Fruit fly (Drosophila melanogaster) whole organism, embryonic: ENCODE data around the gene Lamtor5.

Source experiments
- ATbp ChIP-seq: fragments of 200-800 bp; sonication (Bioruptor generic); optimal IDR thresholded peaks from 2 replicates; lab custom pipeline; 2017; ENCODE audit warnings: missing biosample characterization, mild to moderate bottlenecking, missing genetic modification characterization, missing genetic modification reagents
- Abd-B ChIP-seq: fragments of 200-800 bp; sonication (Bioruptor generic); optimal IDR thresholded peaks from 2 replicates; lab custom pipeline; 2018; ENCODE audit warnings: missing biosample characterization, mild to moderate bottlenecking, missing genetic modification characterization, moderate library complexity
- Awh ChIP-seq: fragments of 200-800 bp; sonication (Bioruptor generic); IDR thresholded peaks from 2 replicates; pipeline ENCODE4, ENCODE4 v1.3.6; 2022; ENCODE audit warnings: missing biosample characterization, missing genetic modification characterization
- CG10147 ChIP-seq: fragments of 200-800 bp; sonication (Bioruptor generic); optimal IDR thresholded peaks from 2 replicates; lab custom pipeline; 2019; ENCODE audit warnings: missing biosample characterization, mild to moderate bottlenecking, missing genetic modification characterization, moderate library complexity
- CG11085 ChIP-seq: fragments of 200-800 bp; sonication (Bioruptor generic); IDR thresholded peaks from 2 replicates; pipeline ENCODE4 v1.3.6; 2022; ENCODE audit warnings: missing biosample characterization, missing genetic modification characterization
- CG11456 ChIP-seq: fragments of 200-800 bp; sonication (Bioruptor generic); IDR thresholded peaks from 3 replicates; pipeline ENCODE4 v1.3.6; 2022; ENCODE audit warnings: missing biosample characterization, missing genetic modification characterization
- CG13894 ChIP-seq: fragments of 200-800 bp; sonication (Bioruptor generic); optimal IDR thresholded peaks from 3 replicates; lab custom pipeline; 2018; ENCODE audit warnings: missing biosample characterization, mild to moderate bottlenecking, missing genetic modification characterization, moderate library complexity
- CG15514 ChIP-seq: fragments of 200-800 bp; sonication (Bioruptor generic); optimal IDR thresholded peaks from 3 replicates; lab custom pipeline; 2017; ENCODE audit warnings: missing biosample characterization, missing genetic modification characterization, mild to moderate bottlenecking, moderate library complexity, missing genetic modification reagents
- CG1647 ChIP-seq: fragments of 200-800 bp; sonication (Bioruptor generic); optimal IDR thresholded peaks from 3 replicates; lab custom pipeline; 2016; ENCODE audit warnings: missing biosample characterization, missing genetic modification characterization
- CG16815 ChIP-seq: fragments of 200-800 bp; sonication (Bioruptor generic); optimal IDR thresholded peaks from 3 replicates; lab custom pipeline; 2017; ENCODE audit warnings: missing biosample characterization, mild to moderate bottlenecking, missing genetic modification characterization
- CG2875 ChIP-seq: fragments of 200-800 bp; sonication (Bioruptor generic); optimal IDR thresholded peaks from 2 replicates; lab custom pipeline; 2017; ENCODE audit warnings: missing biosample characterization, mild to moderate bottlenecking, missing genetic modification characterization, missing genetic modification reagents
- CG32772 ChIP-seq: fragments of 200-800 bp; sonication (Bioruptor generic); IDR thresholded peaks from 2 replicates; pipeline ENCODE4 v1.3.6; 2022; ENCODE audit warnings: missing biosample characterization, missing genetic modification characterization
- CG3407 ChIP-seq: fragments of 200-800 bp; sonication (Bioruptor generic); optimal IDR thresholded peaks from 2 replicates; lab custom pipeline; 2018; ENCODE audit warnings: missing biosample characterization, mild to moderate bottlenecking, missing genetic modification characterization
- CG4282 ChIP-seq: fragments of 200-800 bp; sonication (Bioruptor generic); optimal IDR thresholded peaks from 2 replicates; lab custom pipeline; 2016; ENCODE audit warnings: missing biosample characterization, missing genetic modification characterization
- CG4424 ChIP-seq: fragments of 200-800 bp; sonication (Bioruptor generic); optimal IDR thresholded peaks from 3 replicates; lab custom pipeline; 2016; ENCODE audit warnings: missing biosample characterization, missing genetic modification characterization
- CG4820 ChIP-seq: fragments of 200-800 bp; sonication (Bioruptor generic); optimal IDR thresholded peaks from 3 replicates; lab custom pipeline; 2016; ENCODE audit warnings: missing biosample characterization, missing genetic modification characterization
- CG6272 ChIP-seq: fragments of 200-800 bp; sonication (Bioruptor generic); IDR thresholded peaks from 2 replicates; pipeline ENCODE4 v1.3.6; 2022; ENCODE audit warnings: missing biosample characterization, missing genetic modification characterization
- CG7357 ChIP-seq: fragments of 200-800 bp; sonication (Bioruptor generic); IDR thresholded peaks from 3 replicates; pipeline ENCODE4 v1.3.6; 2022; ENCODE audit warnings: missing biosample characterization, missing genetic modification characterization
- CG7928 ChIP-seq: fragments of 200-800 bp; sonication (Bioruptor generic); optimal IDR thresholded peaks from 2 replicates; lab custom pipeline; 2017; ENCODE audit warnings: missing biosample characterization, mild to moderate bottlenecking, missing genetic modification characterization
- CG7987 ChIP-seq: fragments of 200-800 bp; sonication (Bioruptor generic); optimal IDR thresholded peaks from 2 replicates; lab custom pipeline; 2018; ENCODE audit warnings: missing biosample characterization, mild to moderate bottlenecking, missing genetic modification characterization, moderate library complexity
- CG9437 ChIP-seq: fragments of 200-800 bp; sonication (Bioruptor generic); optimal IDR thresholded peaks from 2 replicates; lab custom pipeline; 2018; ENCODE audit warnings: missing biosample characterization, mild to moderate bottlenecking, missing genetic modification characterization
- CG9932 ChIP-seq: fragments of 200-800 bp; sonication (Bioruptor generic); IDR thresholded peaks from 2 replicates; pipeline ENCODE4 v1.3.6; 2022; ENCODE audit warnings: missing biosample characterization, missing genetic modification characterization
- Dad ChIP-seq: fragments of 200-800 bp; sonication (Bioruptor generic); optimal IDR thresholded peaks from 3 replicates; lab custom pipeline; 2016; ENCODE audit warnings: missing biosample characterization, missing genetic modification characterization
- Dp ChIP-seq: fragments of 200-800 bp; sonication (Bioruptor generic); optimal IDR thresholded peaks from 2 replicates; lab custom pipeline; 2018; ENCODE audit warnings: missing biosample characterization, mild to moderate bottlenecking, missing genetic modification characterization, moderate library complexity
- Fer1 ChIP-seq: fragments of 200-800 bp; sonication (Bioruptor generic); optimal IDR thresholded peaks from 2 replicates; lab custom pipeline; 2017; ENCODE audit warnings: missing biosample characterization, mild to moderate bottlenecking, missing genetic modification characterization
- Mes4 ChIP-seq: fragments of 200-800 bp; sonication (Bioruptor generic); optimal IDR thresholded peaks from 2 replicates; lab custom pipeline; 2016; ENCODE audit warnings: missing biosample characterization, missing genetic modification characterization
- NFAT ChIP-seq: fragments of 200-800 bp; sonication (Bioruptor generic); IDR thresholded peaks from 2 replicates; pipeline ENCODE4 v1.3.6; 2022; ENCODE audit warnings: missing biosample characterization, missing genetic modification characterization
- Scr ChIP-seq: fragments of 200-800 bp; sonication (Bioruptor generic); IDR thresholded peaks from 2 replicates; pipeline ENCODE4 v1.3.6; 2022; ENCODE audit warnings: missing biosample characterization, missing genetic modification characterization; ENCODE audit not compliant: partially characterized antibody
- Ssrp ChIP-seq: fragments of 200-800 bp; sonication (Bioruptor generic); optimal IDR thresholded peaks from 2 replicates; lab custom pipeline; 2018; ENCODE audit warnings: missing biosample characterization, mild to moderate bottlenecking, missing genetic modification characterization, moderate library complexity
- Xbp1 ChIP-seq: fragments of 200-800 bp; sonication (Bioruptor generic); optimal IDR thresholded peaks from 3 replicates; lab custom pipeline; 2016; ENCODE audit warnings: missing biosample characterization, mild to moderate bottlenecking, missing genetic modification characterization
- YL-1 ChIP-seq: fragments of 200-800 bp; sonication (Bioruptor generic); optimal IDR thresholded peaks from 3 replicates; lab custom pipeline; 2017; ENCODE audit warnings: missing biosample characterization, mild to moderate bottlenecking, missing genetic modification characterization
- ac ChIP-seq: fragments of 200-800 bp; sonication (Bioruptor generic); optimal IDR thresholded peaks from 3 replicates; lab custom pipeline; 2017; ENCODE audit warnings: missing biosample characterization, mild to moderate bottlenecking, missing genetic modification characterization
- ftz-f1 ChIP-seq: fragments of 200-800 bp; sonication (Bioruptor generic); optimal IDR thresholded peaks from 2 replicates; lab custom pipeline; 2016; ENCODE audit warnings: missing biosample characterization, missing genetic modification characterization
- h ChIP-seq: fragments of >200 bp; optimal IDR thresholded peaks from 2 replicates; lab custom pipeline; 2017
- hb ChIP-seq: fragments of 200-800 bp; sonication (Bioruptor generic); IDR thresholded peaks from 3 replicates; pipeline ENCODE4 v1.3.6; 2022; ENCODE audit warnings: missing biosample characterization, missing genetic modification characterization; ENCODE audit not compliant: partially characterized antibody
- hbn ChIP-seq: fragments of 200-800 bp; sonication (Bioruptor generic); IDR thresholded peaks from 2 replicates; pipeline ENCODE4 v1.3.6; 2022; ENCODE audit warnings: missing biosample characterization, missing genetic modification characterization; ENCODE audit not compliant: partially characterized antibody
- ind ChIP-seq: fragments of 200-800 bp; sonication (Bioruptor generic); optimal IDR thresholded peaks from 3 replicates; lab custom pipeline; 2016; ENCODE audit warnings: missing biosample characterization, missing genetic modification characterization
- jing ChIP-seq: fragments of 200-800 bp; sonication (Bioruptor generic); optimal IDR thresholded peaks from 2 replicates; lab custom pipeline; 2018; ENCODE audit warnings: missing biosample characterization, mild to moderate bottlenecking, missing genetic modification characterization
- lola ChIP-seq, 3 experiments: fragments of >200 bp in 2 of 3; fragments of 200-800 bp in 1 of 3; sonication (Bioruptor generic) in 1 of 3; optimal IDR thresholded peaks; 2 replicates each; lab custom pipeline; 2017 to 2019; ENCODE audit warnings: missing biosample characterization in 3 of 3, missing genetic modification characterization in 3 of 3, mild to moderate bottlenecking in 1 of 3, moderate library complexity in 1 of 3
- luna ChIP-seq: fragments of 200-800 bp; sonication (Bioruptor generic); optimal IDR thresholded peaks from 2 replicates; lab custom pipeline; 2016; ENCODE audit warnings: missing biosample characterization, missing genetic modification characterization
- mirr ChIP-seq: fragments of 200-800 bp; sonication (Bioruptor generic); optimal IDR thresholded peaks from 3 replicates; lab custom pipeline; 2018; ENCODE audit warnings: missing biosample characterization, mild to moderate bottlenecking, missing genetic modification characterization
- pan ChIP-seq, 4 experiments: fragments of >200 bp in 3 of 4; fragments of 200-800 bp in 1 of 4; sonication (Bioruptor generic) in 1 of 4; optimal IDR thresholded peaks in 3 of 4; IDR thresholded peaks in 1 of 4; 2 replicates each; pipeline versions ENCODE4 v1.3.6 to Lab custom; 2017 to 2022; ENCODE audit warnings: missing biosample characterization in 2 of 4, missing genetic modification characterization in 2 of 4, mixed read lengths in 1 of 4
- scrt ChIP-seq: fragments of 200-800 bp; sonication (Bioruptor generic); optimal IDR thresholded peaks from 2 replicates; lab custom pipeline; 2018; ENCODE audit warnings: missing biosample characterization, mild to moderate bottlenecking, missing genetic modification characterization, moderate library complexity
- seq ChIP-seq: fragments of 200-800 bp; sonication (Bioruptor generic); IDR thresholded peaks from 2 replicates; pipeline ENCODE4 v1.3.6; 2022; ENCODE audit warnings: missing biosample characterization, missing genetic modification characterization
- slou ChIP-seq: fragments of 200-800 bp; sonication (Bioruptor generic); optimal IDR thresholded peaks from 3 replicates; lab custom pipeline; 2016; ENCODE audit warnings: missing biosample characterization, missing genetic modification characterization
- tup ChIP-seq: fragments of 200-800 bp; sonication (Bioruptor generic); optimal IDR thresholded peaks from 2 replicates; lab custom pipeline; 2016; ENCODE audit warnings: missing biosample characterization, mild to moderate bottlenecking, missing genetic modification characterization, moderate library complexity
- zen ChIP-seq: fragments of 200-800 bp; sonication (Bioruptor generic); optimal IDR thresholded peaks from 3 replicates; lab custom pipeline; 2018; ENCODE audit warnings: missing biosample characterization, mild to moderate bottlenecking, missing genetic modification characterization, moderate library complexity
- zf30C ChIP-seq: fragments of 200-800 bp; sonication (Bioruptor generic); optimal IDR thresholded peaks from 3 replicates; lab custom pipeline; 2018; ENCODE audit warnings: missing biosample characterization, mild to moderate bottlenecking, missing genetic modification characterization
- zfh2 ChIP-seq: fragments of 200-800 bp; sonication (Bioruptor generic); optimal IDR thresholded peaks from 2 replicates; lab custom pipeline; 2016; ENCODE audit warnings: missing biosample characterization, missing genetic modification characterization

The Lamtor5 gene

dm6 chrX:1861620-1862184 lies 2.9 kb upstream of the Lamtor5 start, which contains the start of gene deltaCOP (continued):
- TF ChIP-seq CG13894 (tag; lab: Kevin White, UChicago) (peak; percentile 70), NFAT (peak; percentile 63), ATbp (GFP tag; lab: Kevin White, UChicago) (no peak), CG4820 (GFP tag; lab: Kevin White, UChicago) (peak; percentile 80), CG11085 (peak; percentile 71), scrt (GFP tag; lab: Kevin White, UChicago) (no peak), tup (GFP tag; lab: Kevin White, UChicago) (peak; percentile 61), CG10147 (no peak), CG7357 (GFP tag; lab: Robert Waterston, UW) (peak; percentile 66; the same call in 2 of the 3 replicates), pan (optimal IDR thresholded peaks at IDR 0.05; lab: Kevin White, UChicago) (peak in 1 of 2 experiments; percentile 42), pan (GFP tag; optimal IDR thresholded peaks at IDR 0.05 in 1 of 2, IDR thresholded peaks at IDR 0.05 in 1 of 2) (peak in 1 of 2 experiments; percentile 76), CG7987 (peak; percentile 23), zf30C (GFP tag; lab: Kevin White, UChicago) (no peak), lola (GFP tag; optimal IDR thresholded peaks at IDR 0.05; lab: Kevin White, UChicago) (peak in 1 of 3 experiments; percentile 38), CG4282 (GFP tag; lab: Kevin White, UChicago) (peak; percentile 87), Fer1 (GFP tag; lab: Kevin White, UChicago) (peak; percentile 78), CG1647 (GFP tag; lab: Kevin White, UChicago) (peak; percentile 88), Ssrp (tag; lab: Kevin White, UChicago) (peak; percentile 72), CG9932 (GFP tag; lab: Robert Waterston, UW) (peak; percentile 89), CG3407 (GFP tag; lab: Kevin White, UChicago) (peak; percentile 62), Awh (GFP tag; lab: Robert Waterston, UW) (peak; percentile 67), luna (peak; percentile 89), Dad (GFP tag; lab: Kevin White, UChicago) (peak; percentile 89), zfh2 (GFP tag; lab: Kevin White, UChicago) (peak; percentile 94), CG16815 (GFP tag; lab: Kevin White, UChicago) (peak; percentile 75), zen (tag; lab: Kevin White, UChicago) (peak; percentile 59), slou (peak; percentile 72), mirr (GFP tag; lab: Kevin White, UChicago) (no peak), CG9437 (GFP tag; lab: Kevin White, UChicago) (peak; percentile 70), h (lab: Kevin White, UChicago) (no peak), CG4424 (GFP tag; lab: Kevin White, UChicago) (peak; percentile 85), hb (GFP tag; lab: Robert Waterston, UW) (no peak), CG15514 (GFP tag; lab: Kevin White, UChicago) (peak; percentile 77), Abd-B (GFP tag; lab: Kevin White, UChicago) (peak; percentile 86), Dp (GFP tag; lab: Kevin White, UChicago) (peak; percentile 45), Scr (GFP tag; lab: Robert Waterston, UW) (peak; percentile 34; the same call in 1 of the 2 replicates), ind (GFP tag; lab: Kevin White, UChicago) (peak; percentile 90), CG6272 (GFP tag; lab: Robert Waterston, UW) (peak; percentile 59), CG32772 (GFP tag; lab: Robert Waterston, UW) (peak; percentile 87), ac (GFP tag; lab: Kevin White, UChicago) (no peak), hbn (GFP tag; lab: Robert Waterston, UW) (no peak), Xbp1 (GFP tag; lab: Kevin White, UChicago) (peak; percentile 93), CG11456 (GFP tag; lab: Robert Waterston, UW) (peak; percentile 82; the same call in 2 of the 3 replicates), ftz-f1 (peak; percentile 35), YL-1 (GFP tag; lab: Kevin White, UChicago) (peak; percentile 62), CG2875 (no peak), CG7928 (GFP tag; lab: Kevin White, UChicago) (peak; percentile 56), jing (no peak), seq (peak; percentile 82), Mes4 (GFP tag; lab: Kevin White, UChicago) (peak; percentile 84)
